Worm (Caenorhabditis elegans): ENCODE data around the gene ZK287.1.

ce11 chrV:9702755-9703154 lies 36.3 kb downstream of the ZK287.1 start, which contains the start of gene xbx-6:
- TF ChIP-seq aly-1 (tag; optimal IDR thresholded peaks at IDR 0.05) (no peak), ama-1 (optimal IDR thresholded peaks at IDR 0.05) (no peak), flt-1 (GFP tag; IDR thresholded peaks at IDR 0.05) (no peak), tbx-11 (GFP tag; IDR thresholded peaks at IDR 0.05) (no peak), scrt-1 (GFP tag; IDR thresholded peaks at IDR 0.05) (no peak), ceh-13 (GFP tag; optimal IDR thresholded peaks at IDR 0.05) (no peak)
